Fruit fly (Drosophila melanogaster) S2 (cell line): ENCODE results near the gene Baldspot.

Experiments
- CG8478 ChIP-seq: fragments of >200 bp; optimal IDR thresholded peaks from 2 replicates; lab custom pipeline; 2018
- CTCF ChIP-seq, 2 experiments: fragments of >200 bp; optimal IDR thresholded peaks; 2 replicates each; lab custom pipeline; 2018

Baldspot gene

dm6 chr3L:16638639-16639388, 22.6 kb downstream of the Baldspot start:
- no peak for TF ChIP-seq CG8478
- no peak for TF ChIP-seq CTCF (optimal IDR thresholded peaks at IDR 0.05; lab: Kevin White, UChicago)

- TF ChIP-seq CG8478, result no peak
- TF ChIP-seq CTCF (optimal IDR thresholded peaks at IDR 0.05; lab: Kevin White, UChicago), result no peak
These were observed 25.7 kb downstream of the Baldspot start for dm6 chr3L:16635566-16636210.

- TF ChIP-seq CTCF (optimal IDR thresholded peaks at IDR 0.05; lab: Kevin White, UChicago), result no peak
- no peak for TF ChIP-seq CG8478
These were observed 26.9 kb downstream of the Baldspot start for dm6 chr3L:16634529-16634928.

- no peak for TF ChIP-seq CG8478
- no peak for TF ChIP-seq CTCF (optimal IDR thresholded peaks at IDR 0.05; lab: Kevin White, UChicago)
These were observed 27.3 kb downstream of the Baldspot start for dm6 chr3L:16634091-16634490.

dm6 chr3L:16631844-16632537, 29.4 kb downstream of the Baldspot start:
- no peak for TF ChIP-seq CG8478
- TF ChIP-seq CTCF (optimal IDR thresholded peaks at IDR 0.05; lab: Kevin White, UChicago), result peak; percentile 70 to 73

dm6 chr3L:16629793-16630192, 31.6 kb downstream of the Baldspot start:
- no peak for TF ChIP-seq CTCF (optimal IDR thresholded peaks at IDR 0.05; lab: Kevin White, UChicago)
- no peak for TF ChIP-seq CG8478

- TF ChIP-seq CTCF (optimal IDR thresholded peaks at IDR 0.05; lab: Kevin White, UChicago) (no peak), CG8478 (no peak)
These were observed 35.2 kb downstream of the Baldspot start for dm6 chr3L:16626199-16626598.

- no peak for TF ChIP-seq CG8478
- no peak for TF ChIP-seq CTCF (optimal IDR thresholded peaks at IDR 0.05; lab: Kevin White, UChicago)
These were observed 46.2 kb downstream of the Baldspot start, which contains the start of gene Mo25 for dm6 chr3L:16615132-16615709. Gene Mo25, minus strand, starts transcription at chr3L:16615472.

dm6 chr3L:16612972-16613371, 48.4 kb downstream of the Baldspot start:
- no peak for TF ChIP-seq CG8478
- no peak for TF ChIP-seq CTCF (optimal IDR thresholded peaks at IDR 0.05; lab: Kevin White, UChicago)

dm6 chr3L:16612152-16612551, 49.3 kb downstream of the Baldspot start, which contains the start of gene CG4101:
Gene CG4101, plus strand, starts transcription at chr3L:16612486.
- TF ChIP-seq CTCF (optimal IDR thresholded peaks at IDR 0.05; lab: Kevin White, UChicago) (no peak), CG8478 (no peak)

dm6 chr3L:16610201-16610600, 51.2 kb downstream of the Baldspot start, which contains the start of gene Prosbeta6:
Gene Prosbeta6, minus strand, starts transcription at chr3L:16610418.
- peak in 1 of 2 experiments; percentile 5 for TF ChIP-seq CTCF (optimal IDR thresholded peaks at IDR 0.05; lab: Kevin White, UChicago)
- TF ChIP-seq CG8478, result no peak

dm6 chr3L:16609120-16609519, 52.3 kb downstream of the Baldspot start, which contains the start of gene CG4098:
Gene CG4098, minus strand, starts transcription at chr3L:16609347.
- TF ChIP-seq CG8478 (no peak), CTCF (optimal IDR thresholded peaks at IDR 0.05; lab: Kevin White, UChicago) (no peak)

dm6 chr3L:16602736-16603144, 58.7 kb downstream of the Baldspot start, which contains the start of gene Arts:
Gene Arts, plus strand, starts transcription at chr3L:16602851.
- no peak for TF ChIP-seq CG8478
- no peak for TF ChIP-seq CTCF (optimal IDR thresholded peaks at IDR 0.05; lab: Kevin White, UChicago)
